Worm (Caenorhabditis elegans): ENCODE results near the gene mps-4.

ce11 chrIII:8226178-8226577, 45.4 kb downstream of the mps-4 start, which contains the start of gene rfs-1:
- TF ChIP-seq flt-1 (GFP tag; IDR thresholded peaks at IDR 0.05) (no peak), klf-2 (GFP tag; conservative IDR thresholded peaks at IDR 0.05) (no peak), tab-1 (GFP tag; IDR thresholded peaks at IDR 0.05) (no peak), cog-1 (tag; optimal IDR thresholded peaks at IDR 0.05) (no peak), med-1 (GFP tag; optimal IDR thresholded peaks at IDR 0.05; ENCODE audit: insufficient read depth) (no peak), ztf-23 (GFP tag; IDR thresholded peaks at IDR 0.05) (no peak), ztf-29 (GFP tag; IDR thresholded peaks at IDR 0.05) (no peak)
